Worm (Caenorhabditis elegans) whole organism, L1 larva: ENCODE results near the gene srw-22.
"Not testable (repeated sequence)": the region's sequence is repeated elsewhere in the genome, so short reads cannot be mapped to it uniquely, and the experiment has no call there.

Source experiments
- F16B12.6 ChIP-seq: fragments of 150-350 bp; optimal IDR thresholded peaks from 2 replicates; lab custom pipeline; 2014; ENCODE audit warnings: missing biosample characterization, missing genetic modification characterization
- Y116A8C.19 ChIP-seq: sonication (generic microtip); optimal IDR thresholded peaks from 2 replicates; lab custom pipeline; 2016; ENCODE audit warnings: missing compliant biosample characterization, missing genetic modification characterization, borderline replicate concordance
- aha-1 ChIP-seq: fragments of 150-350 bp; optimal IDR thresholded peaks from 2 replicates; lab custom pipeline; 2014; ENCODE audit warnings: missing biosample characterization, missing genetic modification characterization
- alr-1 ChIP-seq: fragments of 200-800 bp; sonication (Bioruptor generic); optimal IDR thresholded peaks from 2 replicates; lab custom pipeline; 2018; ENCODE audit warnings: borderline replicate concordance, mild to moderate bottlenecking, missing genetic modification characterization, missing compliant biosample characterization
- ama-1 ChIP-seq: fragments of 150-350 bp; optimal IDR thresholded peaks from 2 replicates; lab custom pipeline; 2014
- blmp-1 ChIP-seq: fragments of 150-350 bp; optimal IDR thresholded peaks from 2 replicates; lab custom pipeline; 2014; ENCODE audit warnings: missing biosample characterization, missing genetic modification characterization
- ceh-8 ChIP-seq: fragments of 200-800 bp; sonication (Bioruptor generic); optimal IDR thresholded peaks from 2 replicates; lab custom pipeline; 2018; ENCODE audit warnings: mild to moderate bottlenecking, missing genetic modification characterization, moderate library complexity, missing compliant biosample characterization
- ceh-82 ChIP-seq, 3 experiments: fragments of 150-350 bp in 1 of 3; sonication (generic microtip) in 2 of 3; optimal IDR thresholded peaks; 2 replicates each; lab custom pipeline; 2014 to 2017; ENCODE audit warnings: missing biosample characterization in 3 of 3, missing genetic modification characterization in 3 of 3
- dpl-1 ChIP-seq, 3 experiments: fragments of 150-350 bp in 2 of 3; sonication (generic microtip) in 1 of 3; optimal IDR thresholded peaks; 2 replicates each; lab custom pipeline; 2014 to 2017; ENCODE audit warnings: missing biosample characterization in 3 of 3, missing genetic modification characterization in 3 of 3, missing genetic modification reagents in 3 of 3
- dsc-1 ChIP-seq: sonication (generic microtip); optimal IDR thresholded peaks from 2 replicates; lab custom pipeline; 2016; ENCODE audit warnings: mild to moderate bottlenecking, missing genetic modification characterization, missing compliant biosample characterization
- efl-3 ChIP-seq: fragments of 200-800 bp; sonication (Bioruptor generic); optimal IDR thresholded peaks from 2 replicates; lab custom pipeline; 2018; ENCODE audit warnings: mild to moderate bottlenecking, missing genetic modification characterization, missing compliant biosample characterization
- egl-13 ChIP-seq: sonication (generic microtip); optimal IDR thresholded peaks from 2 replicates; lab custom pipeline; 2016; ENCODE audit warnings: missing genotype, missing genetic modification reagents, missing genetic modification characterization, missing compliant biosample characterization
- fkh-8 ChIP-seq: sonication (generic microtip); optimal IDR thresholded peaks from 2 replicates; lab custom pipeline; 2016; ENCODE audit warnings: mild to moderate bottlenecking, missing genetic modification characterization, missing compliant biosample characterization
- fos-1 ChIP-seq: fragments of 150-350 bp; optimal IDR thresholded peaks from 2 replicates; lab custom pipeline; 2014; ENCODE audit warnings: missing biosample characterization, missing genetic modification characterization
- hlh-17 ChIP-seq: fragments of 200-800 bp; sonication (Bioruptor generic); optimal IDR thresholded peaks from 2 replicates; lab custom pipeline; 2018; ENCODE audit warnings: missing genetic modification characterization, mild to moderate bottlenecking, missing compliant biosample characterization, moderate library complexity, borderline replicate concordance
- hlh-4 ChIP-seq: sonication (generic microtip); optimal IDR thresholded peaks from 2 replicates; lab custom pipeline; 2016; ENCODE audit warnings: mild to moderate bottlenecking, missing genetic modification characterization, missing compliant biosample characterization
- hpl-2 ChIP-seq: fragments of 150-350 bp; optimal IDR thresholded peaks from 2 replicates; lab custom pipeline; 2014; ENCODE audit warnings: missing biosample characterization, missing genetic modification reagents, missing genetic modification characterization
- jun-1 ChIP-seq: fragments of 150-350 bp; optimal IDR thresholded peaks from 2 replicates; lab custom pipeline; 2014; ENCODE audit warnings: missing biosample characterization, missing genetic modification reagents, missing genetic modification characterization
- lir-3 ChIP-seq: sonication (generic microtip); optimal IDR thresholded peaks from 2 replicates; lab custom pipeline; 2016; ENCODE audit warnings: mild to moderate bottlenecking, missing genetic modification characterization, moderate library complexity, missing compliant biosample characterization; ENCODE audit not compliant: poor library complexity
- mdl-1 ChIP-seq, 2 experiments: fragments of 150-350 bp; optimal IDR thresholded peaks; 2 replicates each; lab custom pipeline; 2014 to 2017; ENCODE audit warnings: missing biosample characterization in 2 of 2, missing genetic modification characterization in 2 of 2, inconsistent platforms in 1 of 2
- mef-2 ChIP-seq: fragments of 150-350 bp; optimal IDR thresholded peaks from 2 replicates; lab custom pipeline; 2014; ENCODE audit warnings: missing biosample characterization, missing genetic modification characterization
- mep-1 ChIP-seq: fragments of 150-350 bp; optimal IDR thresholded peaks from 2 replicates; lab custom pipeline; 2014; ENCODE audit warnings: missing biosample characterization, missing genetic modification characterization
- nhr-12 ChIP-seq: sonication (generic microtip); optimal IDR thresholded peaks from 2 replicates; lab custom pipeline; 2017; ENCODE audit warnings: missing biosample characterization, missing genetic modification characterization
- nhr-20 ChIP-seq: sonication (generic microtip); optimal IDR thresholded peaks from 2 replicates; lab custom pipeline; 2016; ENCODE audit warnings: mild to moderate bottlenecking, missing genetic modification characterization, missing compliant biosample characterization
- nhr-237 ChIP-seq: fragments of 150-350 bp; optimal IDR thresholded peaks from 2 replicates; lab custom pipeline; 2014; ENCODE audit warnings: missing biosample characterization, missing genetic modification characterization
- nhr-84 ChIP-seq: sonication (generic microtip); optimal IDR thresholded peaks from 2 replicates; lab custom pipeline; 2017; ENCODE audit warnings: missing biosample characterization, missing genetic modification characterization
- nhr-85 ChIP-seq: sonication (generic microtip); peaks from one replicate; lab custom pipeline; 2016; ENCODE audit warnings: missing genetic modification characterization, inconsistent platforms, missing compliant biosample characterization
- pag-3 ChIP-seq: sonication (generic microtip); optimal IDR thresholded peaks from 2 replicates; lab custom pipeline; 2017; ENCODE audit warnings: missing genetic modification characterization, mild to moderate bottlenecking, missing compliant biosample characterization, antibody characterized with exemption, borderline replicate concordance; ENCODE audit not compliant: insufficient read depth
- pax-3 ChIP-seq: fragments of 200-800 bp; sonication (Bioruptor generic); optimal IDR thresholded peaks from 2 replicates; lab custom pipeline; 2018; ENCODE audit warnings: mild to moderate bottlenecking, missing genetic modification characterization, moderate library complexity, missing compliant biosample characterization
- rnt-1 ChIP-seq: sonication (generic microtip); optimal IDR thresholded peaks from 2 replicates; lab custom pipeline; 2016; ENCODE audit warnings: mild to moderate bottlenecking, missing genetic modification characterization, moderate library complexity, missing compliant biosample characterization
- skn-1 ChIP-seq: fragments of 150-350 bp; optimal IDR thresholded peaks from 2 replicates; lab custom pipeline; 2014; ENCODE audit warnings: missing biosample characterization, missing genetic modification characterization
- unc-98 ChIP-seq: fragments of 200-800 bp; sonication (Bioruptor generic); IDR thresholded peaks from 2 replicates; pipeline ENCODE4 v1.3.6; 2022; ENCODE audit warnings: missing genetic modification characterization, missing compliant biosample characterization
- zip-4 ChIP-seq: fragments of 200-800 bp; sonication (Bioruptor generic); optimal IDR thresholded peaks from 2 replicates; lab custom pipeline; 2018; ENCODE audit warnings: mild to moderate bottlenecking, missing genetic modification characterization, moderate library complexity, missing compliant biosample characterization
- ztf-4 ChIP-seq: fragments of 150-350 bp; optimal IDR thresholded peaks from 2 replicates; lab custom pipeline; 2014; ENCODE audit warnings: missing biosample characterization, missing genetic modification characterization

srw-22 gene

ce11 chrV:15253529-15253928, 14.9 kb upstream of the srw-22 start, which contains the start of gene srbc-75:
srbc-75 (plus strand) TSS chrV:15253829.
- no peak for TF ChIP-seq skn-1 (tag; lab: Kevin White, UChicago)
- peak; percentile 3 for TF ChIP-seq blmp-1 (tag; lab: Kevin White, UChicago)

DNA sequence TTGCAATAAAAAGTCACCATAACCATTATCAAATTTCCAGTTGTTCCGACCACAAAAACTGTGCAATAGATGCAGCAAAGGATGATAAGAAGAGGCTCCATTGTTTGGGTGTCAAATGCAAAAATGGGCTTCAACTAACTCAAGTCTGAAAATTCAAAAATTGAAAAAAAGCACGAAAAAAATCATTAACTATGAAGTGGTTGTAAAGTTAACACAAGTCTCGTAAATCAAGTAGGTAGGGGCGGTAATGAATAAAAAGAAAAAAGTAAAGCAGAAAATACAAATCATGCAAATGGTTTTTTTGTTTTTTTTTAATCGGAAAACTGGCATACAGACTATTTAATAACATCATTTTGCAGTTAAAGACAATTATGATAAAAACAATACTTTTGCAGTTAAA, 11.7 kb upstream of the srw-22 start, which contains the start of gene srsx-39:
Gene srsx-39, minus strand, starts transcription at position 101 of the 400 bp plus-strand sequence.
- TF ChIP-seq ceh-82 (tag; optimal IDR thresholded peaks at IDR 0.05; lab: Kevin White, UChicago); rnt-1 (tag; lab: Kevin White, UChicago); pax-3 (tag; lab: Kevin White, UChicago): not testable (repeated sequence)

- TF ChIP-seq alr-1 (tag; lab: Kevin White, UChicago), result no peak
- no peak for TF ChIP-seq unc-98 (GFP tag; lab: Robert Waterston, UW)
- no peak for TF ChIP-seq egl-13 (tag; lab: Kevin White, UChicago)
- TF ChIP-seq mdl-1 (tag; optimal IDR thresholded peaks at IDR 0.05; lab: Kevin White, UChicago), result no peak
- no peak for TF ChIP-seq hpl-2
- no peak for TF ChIP-seq ama-1 (lab: Kevin White, UChicago)
- TF ChIP-seq fkh-8 (tag; lab: Kevin White, UChicago), result no peak
- TF ChIP-seq lir-3, result no peak
- no peak for TF ChIP-seq dpl-1 (GFP tag; optimal IDR thresholded peaks at IDR 0.05; lab: Kevin White, UChicago)
- no peak for TF ChIP-seq hlh-4
- TF ChIP-seq mep-1 (tag; lab: Kevin White, UChicago), result no peak
- no peak for TF ChIP-seq nhr-237
- no peak for TF ChIP-seq zip-4 (GFP tag; lab: Kevin White, UChicago)
- no peak for TF ChIP-seq ceh-8
- TF ChIP-seq Y116A8C.19 (tag; lab: Kevin White, UChicago), result no peak
Measured at ce11 chrV:15259049-15259448, 9.4 kb upstream of the srw-22 start, which contains the start of gene srsx-37. srsx-37 (minus strand) TSS chrV:15259149.

DNA sequence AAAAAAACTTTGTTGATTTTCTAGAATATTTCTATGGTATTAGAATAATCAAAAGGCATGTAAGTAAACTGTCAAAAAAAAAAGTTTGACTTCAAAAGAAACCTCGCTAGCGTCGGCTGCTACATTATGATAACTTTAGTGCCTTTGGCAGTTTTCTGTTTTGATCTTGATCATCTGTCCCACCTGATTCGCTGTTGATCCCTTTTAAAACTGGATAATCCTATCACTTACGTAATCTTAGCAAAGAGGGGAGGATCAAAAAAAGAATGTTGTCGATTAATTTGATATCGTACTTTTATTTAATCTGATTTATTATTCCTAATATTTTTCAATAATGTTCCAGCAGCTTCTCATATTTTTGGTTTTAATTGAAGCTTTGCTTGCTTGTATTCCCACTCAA, 8.5 kb upstream of the srw-22 start, which contains the start of gene M01B2.8:
Gene M01B2.8, plus strand, starts transcription at position 301 of the 400 bp plus-strand sequence.
- TF ChIP-seq ztf-4 (tag; lab: Kevin White, UChicago) (no peak), dsc-1 (tag; lab: Kevin White, UChicago) (peak; percentile 0), fos-1 (no peak), hlh-4 (no peak)

DNA sequence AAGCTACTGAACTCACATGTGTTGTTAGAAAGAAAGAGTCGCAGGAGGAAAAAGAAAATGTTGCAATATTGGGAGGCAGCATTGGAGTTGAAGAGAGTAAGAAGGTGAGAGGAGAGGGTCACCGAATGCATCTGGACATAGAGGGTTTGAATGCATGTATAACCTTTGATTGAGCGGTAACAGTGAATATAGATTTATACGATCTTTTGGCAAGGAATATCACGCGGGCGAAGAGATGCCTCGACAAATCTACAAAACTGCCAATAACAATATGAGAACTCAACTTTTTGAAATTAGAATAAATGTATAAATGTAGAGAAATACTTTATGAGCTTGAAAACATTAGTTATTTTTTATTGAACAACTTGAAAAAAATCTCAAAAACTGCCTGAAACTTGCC, 6.1 kb upstream of the srw-22 start, which contains the start of gene M01B2.10:
Gene M01B2.10, minus strand, starts transcription at position 101 of the 400 bp plus-strand sequence.
- not testable (repeated sequence) for TF ChIP-seq mef-2 (tag; lab: Kevin White, UChicago); pax-3 (tag; lab: Kevin White, UChicago); efl-3 (GFP tag; lab: Kevin White, UChicago)
- TF ChIP-seq, all 84 proteins: peak for 0; not testable (repeated sequence) for 84

ce11 chrV:15264131-15264530, 4.3 kb upstream of the srw-22 start, which contains the start of gene M01B2.12:
M01B2.12 (minus strand) TSS chrV:15264231.
- TF ChIP-seq nhr-85 (tag; lab: Kevin White, UChicago) (no peak), nhr-20 (tag; lab: Kevin White, UChicago) (no peak), nhr-237 (no peak), aha-1 (tag; lab: Kevin White, UChicago) (no peak), alr-1 (tag; lab: Kevin White, UChicago) (no peak), hlh-17 (GFP tag; lab: Kevin White, UChicago) (no peak), F16B12.6 (tag; lab: Kevin White, UChicago) (no peak), jun-1 (tag; lab: Kevin White, UChicago) (no peak), nhr-84 (no peak), nhr-12 (tag; lab: Kevin White, UChicago) (no peak), rnt-1 (tag; lab: Kevin White, UChicago) (no peak), pag-3 (no peak)
